Worm (Caenorhabditis elegans): Measurements from ENCODE around the gene sdf-9.

ce11 chrV:20763192-20763591, 34.8 kb upstream of the sdf-9 start:
- TF ChIP-seq hmbx-1 (tag; optimal IDR thresholded peaks at IDR 0.05), result no peak
- no peak for TF ChIP-seq ceh-13 (GFP tag; optimal IDR thresholded peaks at IDR 0.05)
- no peak for TF ChIP-seq tbx-37 (GFP tag; conservative IDR thresholded peaks at IDR 0.05)
- TF ChIP-seq flt-1 (GFP tag; IDR thresholded peaks at IDR 0.05), result no peak
- TF ChIP-seq tra-4 (tag; optimal IDR thresholded peaks at IDR 0.05), result no peak
- TF ChIP-seq tbx-11 (GFP tag; IDR thresholded peaks at IDR 0.05), result no peak
- no peak for TF ChIP-seq ama-1 (optimal IDR thresholded peaks at IDR 0.05)

Data from whole organism, early embryonic.